Fruit fly (Drosophila melanogaster) whole organism, adult: Measurements from ENCODE around the gene QIL1.

Experiments used
- CG11617 ChIP-seq: fragments of 200-800 bp; sonication (Bioruptor generic); optimal IDR thresholded peaks from 2 replicates; lab custom pipeline; 2017; ENCODE audit warnings: mild to moderate bottlenecking, missing biosample characterization, missing genetic modification reagents, missing genetic modification characterization
- CG12768 ChIP-seq: fragments of 200-800 bp; sonication (Bioruptor generic); optimal IDR thresholded peaks from 2 replicates; lab custom pipeline; 2017; ENCODE audit warnings: missing biosample characterization, missing genetic modification characterization, mild to moderate bottlenecking, moderate library complexity, missing genetic modification reagents
- CG14711 ChIP-seq: fragments of 200-800 bp; sonication (Bioruptor generic); optimal IDR thresholded peaks from 2 replicates; lab custom pipeline; 2018; ENCODE audit warnings: missing biosample characterization, mild to moderate bottlenecking, missing genetic modification characterization, moderate library complexity
- CG1620 ChIP-seq: fragments of 200-800 bp; sonication (Bioruptor generic); optimal IDR thresholded peaks from 2 replicates; lab custom pipeline; 2016; ENCODE audit warnings: missing biosample characterization, missing genetic modification characterization
- CG33017 ChIP-seq: fragments of 200-800 bp; sonication (Bioruptor generic); optimal IDR thresholded peaks from 2 replicates; lab custom pipeline; 2018; ENCODE audit warnings: missing biosample characterization, mild to moderate bottlenecking, missing genetic modification characterization, moderate library complexity
- CG5204 ChIP-seq: fragments of 200-800 bp; sonication (Bioruptor generic); optimal IDR thresholded peaks from 2 replicates; lab custom pipeline; 2016; ENCODE audit warnings: missing biosample characterization, missing genetic modification characterization
- CG7045 ChIP-seq: fragments of 200-800 bp; sonication (Bioruptor generic); optimal IDR thresholded peaks from 2 replicates; lab custom pipeline; 2017; ENCODE audit warnings: missing biosample characterization, mild to moderate bottlenecking, missing genetic modification characterization
- CG7101 ChIP-seq: fragments of 200-800 bp; sonication (Bioruptor generic); optimal IDR thresholded peaks from 2 replicates; lab custom pipeline; 2018; ENCODE audit warnings: missing biosample characterization, mild to moderate bottlenecking, missing genetic modification characterization, moderate library complexity
- Clk ChIP-seq: fragments of 200-800 bp; sonication (Bioruptor generic); optimal IDR thresholded peaks from 2 replicates; lab custom pipeline; 2017; ENCODE audit warnings: missing biosample characterization, missing genetic modification characterization
- Crg-1 ChIP-seq: fragments of 200-800 bp; sonication (Bioruptor generic); optimal IDR thresholded peaks from 2 replicates; lab custom pipeline; 2016; ENCODE audit warnings: missing biosample characterization, missing genetic modification characterization
- Hr96 ChIP-seq: fragments of 200-800 bp; sonication (Bioruptor generic); optimal IDR thresholded peaks from 2 replicates; lab custom pipeline; 2016; ENCODE audit warnings: missing biosample characterization, missing genetic modification characterization
- Mnt ChIP-seq: fragments of 200-800 bp; sonication (Bioruptor generic); optimal IDR thresholded peaks from 2 replicates; lab custom pipeline; 2016; ENCODE audit warnings: missing biosample characterization, mild to moderate bottlenecking, missing genetic modification characterization
- bab1 ChIP-seq: fragments of 200-800 bp; sonication (Bioruptor generic); optimal IDR thresholded peaks from 3 replicates; lab custom pipeline; 2019; ENCODE audit warnings: missing biosample characterization, mild to moderate bottlenecking, missing genetic modification characterization, moderate library complexity
- cic ChIP-seq: fragments of 200-800 bp; sonication (Bioruptor generic); optimal IDR thresholded peaks from 2 replicates; lab custom pipeline; 2017; ENCODE audit warnings: missing biosample characterization, mild to moderate bottlenecking, missing genetic modification characterization, moderate library complexity
- cnc ChIP-seq, 2 experiments: fragments of >200 bp; optimal IDR thresholded peaks; 2 replicates each; lab custom pipeline; 2017
- kay ChIP-seq: fragments of 200-800 bp; sonication (Bioruptor generic); peaks from one replicate; lab custom pipeline; 2016; ENCODE audit warnings: missing biosample characterization, missing genetic modification characterization, borderline replicate concordance
- ovo ChIP-seq: fragments of 200-800 bp; sonication (Bioruptor generic); optimal IDR thresholded peaks from 2 replicates; lab custom pipeline; 2016; ENCODE audit warnings: missing biosample characterization, missing genetic modification characterization
- pad ChIP-seq: fragments of 200-800 bp; sonication (Bioruptor generic); optimal IDR thresholded peaks from 3 replicates; lab custom pipeline; 2017; ENCODE audit warnings: missing biosample characterization, missing genetic modification characterization, mild to moderate bottlenecking, moderate library complexity, missing genetic modification reagents
- tj ChIP-seq: fragments of 200-800 bp; sonication (Bioruptor generic); optimal IDR thresholded peaks from 3 replicates; lab custom pipeline; 2017; ENCODE audit warnings: missing biosample characterization, mild to moderate bottlenecking, missing genetic modification characterization, moderate library complexity
- toe ChIP-seq: fragments of 200-800 bp; sonication (Bioruptor generic); optimal IDR thresholded peaks from 2 replicates; lab custom pipeline; 2016; ENCODE audit warnings: missing biosample characterization, missing genetic modification characterization

Gene QIL1

DNA sequence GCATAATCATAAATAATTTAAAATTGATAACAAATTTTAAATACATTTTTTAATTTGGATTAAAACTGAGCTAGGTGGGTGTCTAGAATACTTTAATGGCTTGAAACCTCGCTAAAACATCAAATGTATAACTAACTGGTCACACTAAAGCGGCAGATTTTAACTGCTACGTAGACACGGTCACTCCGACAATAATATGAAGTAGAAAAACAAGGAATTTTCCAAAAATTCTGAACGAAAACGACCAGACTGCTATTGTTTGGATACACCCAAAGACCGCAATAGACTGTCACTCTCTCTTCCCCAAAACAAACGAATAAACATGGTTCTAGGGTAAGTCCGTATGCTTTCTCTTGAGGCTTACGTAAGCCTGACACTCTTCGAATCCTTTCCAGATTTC lies at the start of gene QIL1:
TSS of gene QIL1 (plus strand) at position 142 of the 400 bp plus-strand sequence.
- peak; percentile 35 for TF ChIP-seq bab1
- TF ChIP-seq toe (GFP tag; lab: Kevin White, UChicago) = no peak
- TF ChIP-seq kay (GFP tag; lab: Kevin White, UChicago) = no peak
- no peak for TF ChIP-seq cnc (optimal IDR thresholded peaks at IDR 0.05; lab: Kevin White, UChicago)

DNA sequence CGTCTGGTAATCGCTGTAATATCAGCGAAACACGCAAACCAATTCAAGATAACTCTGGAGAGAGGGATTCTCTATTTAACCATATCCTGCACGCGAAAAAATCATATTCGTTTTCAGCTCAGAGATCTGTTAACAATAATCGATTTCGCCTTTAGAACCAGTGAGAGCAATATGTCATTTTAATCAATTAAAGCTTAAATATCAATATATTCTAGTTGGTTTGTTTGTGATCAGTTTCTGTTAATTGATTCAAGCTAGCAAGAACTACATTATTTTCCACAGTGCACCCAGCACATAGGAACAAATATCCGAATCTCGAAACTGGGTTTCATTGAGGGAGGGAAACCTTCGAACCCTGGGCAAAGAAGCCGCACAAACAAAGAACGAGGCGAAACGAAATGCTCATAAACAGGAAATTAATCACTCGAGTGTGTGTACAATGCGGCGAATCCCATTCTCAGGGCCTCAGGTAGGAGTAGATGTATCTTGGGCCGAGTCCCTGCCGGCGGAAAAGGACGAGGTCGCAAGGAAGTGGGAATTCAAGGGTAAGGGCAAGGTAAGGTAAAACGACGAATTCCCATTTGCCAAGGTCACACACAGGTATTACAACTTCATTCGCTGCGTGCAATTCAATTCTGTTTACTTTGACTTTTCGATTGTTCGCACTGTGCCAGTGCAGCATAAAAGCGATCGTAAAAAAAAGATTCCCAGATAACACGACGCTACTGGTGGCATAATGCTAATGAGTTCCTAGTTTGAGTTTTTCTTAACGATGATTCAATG lies 49.6 kb upstream of the QIL1 start:
- TF ChIP-seq CG1620 (GFP tag; lab: Kevin White, UChicago) (no peak), Mnt (no peak), tj (GFP tag; lab: Kevin White, UChicago) (no peak), cic (GFP tag; lab: Kevin White, UChicago) (no peak), CG7101 (tag; lab: Kevin White, UChicago) (no peak), pad (GFP tag; lab: Kevin White, UChicago) (no peak), Clk (GFP tag; lab: Kevin White, UChicago) (no peak), CG7045 (GFP tag; lab: Kevin White, UChicago) (no peak), Crg-1 (GFP tag; lab: Kevin White, UChicago) (no peak), toe (GFP tag; lab: Kevin White, UChicago) (no peak), CG14711 (tag; lab: Kevin White, UChicago) (no peak), kay (GFP tag; lab: Kevin White, UChicago) (no peak), CG12768 (no peak), Hr96 (GFP tag; lab: Kevin White, UChicago) (no peak), cnc (optimal IDR thresholded peaks at IDR 0.05; lab: Kevin White, UChicago) (no peak)

DNA sequence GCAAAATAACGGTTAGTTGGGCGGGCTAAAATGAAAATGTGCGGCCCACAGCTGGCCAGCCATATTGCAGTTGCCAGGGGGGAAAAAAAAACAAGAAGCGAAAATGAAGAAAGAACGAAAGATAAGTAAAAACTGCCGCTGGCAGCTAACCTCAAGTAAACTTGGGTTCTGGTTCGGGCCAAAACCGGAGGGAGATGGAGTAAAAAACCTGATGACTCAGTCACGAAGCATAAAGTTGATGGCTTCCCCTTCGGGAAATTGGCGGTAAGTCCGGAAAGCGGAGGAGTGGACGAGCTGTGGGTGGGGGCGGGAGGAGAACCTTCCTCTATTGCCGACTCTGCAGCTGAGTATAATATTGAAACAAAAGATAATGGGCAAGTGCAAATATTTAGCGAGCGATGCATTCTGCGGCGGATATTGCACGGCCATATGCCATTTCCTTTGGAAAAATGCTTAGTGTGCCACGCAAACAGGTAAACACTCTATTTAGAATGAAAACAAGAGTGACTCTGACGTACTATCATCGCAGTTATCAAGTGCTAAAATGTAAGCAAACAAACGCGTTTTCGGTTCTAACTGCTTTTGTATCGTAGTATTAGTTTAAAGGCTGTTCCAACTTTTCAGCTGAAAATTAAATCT lies 46.5 kb upstream of the QIL1 start:
- TF ChIP-seq CG7045 (GFP tag; lab: Kevin White, UChicago) (peak; percentile 10), Mnt (no peak), cic (GFP tag; lab: Kevin White, UChicago) (peak; percentile 33), CG33017 (tag; lab: Kevin White, UChicago) (peak; percentile 29), bab1 (no peak), tj (GFP tag; lab: Kevin White, UChicago) (peak; percentile 90), cnc (optimal IDR thresholded peaks at IDR 0.05; lab: Kevin White, UChicago) (no peak), CG12768 (peak; percentile 56), CG7101 (tag; lab: Kevin White, UChicago) (peak; percentile 32), Hr96 (GFP tag; lab: Kevin White, UChicago) (no peak), pad (GFP tag; lab: Kevin White, UChicago) (peak; percentile 27), toe (GFP tag; lab: Kevin White, UChicago) (no peak), kay (GFP tag; lab: Kevin White, UChicago) (peak; percentile 76), CG11617 (GFP tag; lab: Kevin White, UChicago) (peak; percentile 22), Clk (GFP tag; lab: Kevin White, UChicago) (no peak), CG5204 (GFP tag; lab: Kevin White, UChicago) (no peak), ovo (GFP tag; lab: Kevin White, UChicago) (no peak), Crg-1 (GFP tag; lab: Kevin White, UChicago) (peak; percentile 46), CG14711 (tag; lab: Kevin White, UChicago) (peak; percentile 18), CG1620 (GFP tag; lab: Kevin White, UChicago) (no peak)

- TF ChIP-seq CG14711 (tag; lab: Kevin White, UChicago) (no peak), Mnt (no peak), CG11617 (GFP tag; lab: Kevin White, UChicago) (no peak), ovo (GFP tag; lab: Kevin White, UChicago) (no peak), cic (GFP tag; lab: Kevin White, UChicago) (no peak), toe (GFP tag; lab: Kevin White, UChicago) (no peak), bab1 (no peak), kay (GFP tag; lab: Kevin White, UChicago) (no peak), Crg-1 (GFP tag; lab: Kevin White, UChicago) (no peak), Hr96 (GFP tag; lab: Kevin White, UChicago) (no peak), pad (GFP tag; lab: Kevin White, UChicago) (no peak)
These were observed 45.0 kb upstream of the QIL1 start for dm6 chr3L:17420610-17421194.

- no peak for TF ChIP-seq kay (GFP tag; lab: Kevin White, UChicago)
- peak; percentile 3 for TF ChIP-seq CG7101 (tag; lab: Kevin White, UChicago)
- no peak for TF ChIP-seq CG14711 (tag; lab: Kevin White, UChicago)
- TF ChIP-seq bab1 = peak; percentile 59
- TF ChIP-seq Clk (GFP tag; lab: Kevin White, UChicago) = no peak
- TF ChIP-seq pad (GFP tag; lab: Kevin White, UChicago) = no peak
- TF ChIP-seq cic (GFP tag; lab: Kevin White, UChicago) = no peak
- no peak for TF ChIP-seq CG11617 (GFP tag; lab: Kevin White, UChicago)
- TF ChIP-seq CG33017 (tag; lab: Kevin White, UChicago) = no peak
- TF ChIP-seq CG7045 (GFP tag; lab: Kevin White, UChicago) = no peak
- peak; percentile 18 for TF ChIP-seq CG12768
- peak; percentile 45 for TF ChIP-seq Mnt
- no peak for TF ChIP-seq Crg-1 (GFP tag; lab: Kevin White, UChicago)
- TF ChIP-seq tj (GFP tag; lab: Kevin White, UChicago) = peak; percentile 82
These were observed 44.4 kb upstream of the QIL1 start, which contains the start of gene blot for dm6 chr3L:17421319-17421718. TSS of gene blot (minus strand) at chr3L:17421514.
